Worm (Caenorhabditis elegans) whole organism, dauer: ENCODE results near the gene srsx-22.
"Not testable (repeated sequence)": the region's sequence is repeated elsewhere in the genome, so short reads cannot be mapped to it uniquely, and the experiment has no call there.

Experiments
- unc-62 ChIP-seq: sonication (generic microtip); optimal IDR thresholded peaks from 2 replicates; lab custom pipeline; 2017; ENCODE audit warnings: missing biosample characterization, missing genetic modification reagents, missing genetic modification characterization

The srsx-22 gene

DNA sequence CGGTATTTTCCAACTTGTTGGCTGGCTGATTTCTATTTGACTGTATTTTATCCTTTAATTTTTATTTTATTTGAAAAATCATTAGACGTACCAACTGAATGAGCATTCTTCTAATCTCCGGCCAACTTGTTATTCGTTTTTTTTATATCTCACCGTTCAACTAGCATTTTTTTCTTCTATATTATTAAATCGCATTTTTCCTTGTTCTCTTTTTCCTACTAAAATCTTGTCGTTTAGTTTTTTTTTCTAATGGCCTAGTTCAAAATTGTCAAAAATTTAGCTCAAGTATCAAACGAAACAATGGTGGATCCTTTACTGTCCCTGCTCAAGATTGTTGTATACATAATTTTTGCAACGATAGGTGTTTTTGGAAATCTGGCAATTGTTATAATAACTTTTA lies at the start of gene srsx-22:
Gene srsx-22, plus strand, starts transcription at position 301 of the 400 bp plus-strand sequence.
- TF ChIP-seq unc-62, result no peak

DNA sequence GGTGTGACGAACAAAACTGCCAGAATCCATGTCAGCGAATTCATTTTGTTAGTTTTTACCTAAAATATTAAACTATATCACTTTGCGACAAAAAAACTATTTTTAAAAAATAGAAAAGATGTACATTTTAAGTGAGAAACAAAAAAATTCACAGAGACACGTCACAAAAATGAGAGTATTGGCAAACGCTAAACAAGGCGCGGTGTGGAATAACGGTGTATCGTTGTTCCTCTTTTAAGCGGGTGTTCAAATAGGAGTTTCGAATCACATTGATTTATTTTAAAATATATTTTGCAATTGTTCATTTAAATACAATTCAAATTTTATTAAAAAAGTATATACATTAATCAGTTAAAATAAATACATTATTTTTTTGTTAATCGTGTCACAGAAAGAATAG lies 48.9 kb upstream of the srsx-22 start, which contains the start of gene sel-9:
Gene sel-9, minus strand, starts transcription at position 59 of the 400 bp plus-strand sequence.
- TF ChIP-seq unc-62, result no peak

DNA sequence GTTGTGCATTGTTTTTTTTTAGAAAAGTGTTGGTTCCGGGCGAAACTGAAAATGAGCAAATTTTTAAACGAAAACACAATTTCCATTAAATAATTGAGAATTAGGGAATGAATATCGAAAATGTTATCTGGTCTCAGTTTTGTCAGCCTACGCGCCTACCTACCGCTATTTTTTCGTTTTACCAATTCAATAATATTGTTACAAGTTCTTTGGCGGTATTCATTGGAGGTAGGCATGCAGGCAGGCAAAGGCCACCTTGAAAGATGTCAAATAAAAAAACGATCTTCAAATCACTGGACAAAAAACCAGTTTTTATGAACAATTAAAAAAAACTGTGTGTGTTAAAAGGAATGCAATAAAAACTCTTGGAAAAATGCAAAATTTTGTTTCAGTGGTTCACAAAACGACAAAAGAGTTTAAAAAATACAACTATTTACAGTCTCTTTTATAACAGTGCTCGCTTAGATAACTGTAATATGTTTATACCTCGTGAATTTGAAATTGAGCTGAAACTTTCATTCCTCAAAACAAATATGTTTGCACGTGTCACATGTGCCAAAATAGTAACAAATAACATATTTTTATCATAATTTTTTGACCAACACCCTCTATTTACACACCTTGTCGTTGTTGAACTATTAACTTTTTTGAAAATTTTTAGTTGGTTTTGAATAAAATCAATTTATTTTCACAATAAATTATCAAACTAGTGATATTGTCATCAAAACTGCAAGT lies 46.8 kb upstream of the srsx-22 start, which contains the start of gene W02D7.11:
Gene W02D7.11, minus strand, starts transcription at position 51 of the 735 bp plus-strand sequence.
- no peak for TF ChIP-seq unc-62

DNA sequence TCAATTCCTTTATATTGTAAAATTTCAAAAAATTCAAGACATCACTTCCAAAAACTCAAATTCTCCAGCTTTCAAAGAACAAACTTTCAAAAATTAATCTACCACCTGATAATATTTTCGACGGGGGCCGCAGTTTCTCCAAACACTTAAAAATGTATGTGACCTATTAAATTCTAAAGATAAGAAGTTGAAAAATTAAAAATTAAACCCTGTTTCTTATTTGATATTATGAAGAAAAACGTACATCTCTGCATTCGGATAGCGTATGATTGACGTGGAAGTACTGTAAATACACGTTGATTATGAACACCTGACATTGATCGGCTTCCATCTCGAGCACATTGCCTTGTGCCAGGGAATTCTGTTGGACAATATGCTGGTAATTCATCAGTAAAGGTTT lies 45.5 kb upstream of the srsx-22 start:
- no peak for TF ChIP-seq unc-62

DNA sequence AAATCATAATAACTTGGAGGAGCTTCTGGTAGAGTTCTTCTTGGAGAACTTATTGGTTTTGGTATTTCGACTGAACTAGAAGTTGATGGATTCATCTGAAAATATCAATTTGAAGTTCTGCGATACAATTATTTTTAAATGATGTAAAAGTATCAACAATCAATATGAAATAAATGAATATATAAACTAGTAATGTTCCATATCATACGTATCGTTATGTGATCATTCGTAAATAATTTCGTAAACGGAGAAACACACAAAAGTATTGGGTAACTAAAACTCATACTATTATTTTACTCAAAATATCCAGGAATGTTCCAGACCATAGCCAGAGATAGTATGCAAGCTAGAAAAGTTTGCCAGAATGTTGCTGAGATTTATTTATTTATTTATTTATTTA lies 45.1 kb upstream of the srsx-22 start, which contains the start of gene W02D7.8:
Gene W02D7.8, minus strand, starts transcription at position 101 of the 400 bp plus-strand sequence.
- no peak for TF ChIP-seq unc-62

DNA sequence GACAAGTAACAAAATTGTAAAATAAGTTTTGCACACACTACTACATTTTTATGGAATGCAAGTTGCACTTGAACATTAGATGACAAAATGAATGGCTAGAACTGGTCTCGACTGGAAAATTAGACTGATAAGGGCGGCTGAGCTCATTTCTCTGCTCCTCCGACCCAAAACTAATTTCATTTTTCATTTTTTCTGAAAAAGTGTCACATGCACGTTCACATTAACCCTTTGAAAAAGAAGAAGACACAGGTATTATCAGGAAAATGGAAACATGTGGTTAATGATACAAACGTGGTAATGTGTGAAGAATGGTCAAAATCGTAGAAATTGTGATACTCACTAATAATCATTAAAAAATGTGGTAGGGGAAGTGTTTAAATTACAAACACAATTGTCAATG lies 44.5 kb upstream of the srsx-22 start:
- no peak for TF ChIP-seq unc-62

DNA sequence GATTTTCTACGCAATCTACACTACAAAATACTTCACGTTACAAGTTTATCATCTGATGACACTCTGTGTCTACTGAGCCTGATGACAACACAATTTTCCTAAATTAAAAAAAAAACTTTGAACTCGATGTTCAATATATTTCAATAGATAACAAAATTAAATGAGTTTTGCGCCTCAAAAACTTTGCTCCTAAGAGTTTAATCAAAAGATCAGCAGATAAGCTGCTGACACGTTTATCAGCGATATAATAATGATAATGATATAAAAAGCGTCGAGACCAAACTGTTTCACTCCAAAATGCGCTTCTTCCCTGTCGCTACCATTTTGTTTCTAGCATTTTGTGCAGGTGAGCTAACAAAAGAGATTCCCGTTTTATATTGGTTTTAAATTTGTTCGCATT lies 43.8 kb upstream of the srsx-22 start, which contains the start of gene clec-218:
Gene clec-218, plus strand, starts transcription at position 262 of the 400 bp plus-strand sequence.
- no peak for TF ChIP-seq unc-62

DNA sequence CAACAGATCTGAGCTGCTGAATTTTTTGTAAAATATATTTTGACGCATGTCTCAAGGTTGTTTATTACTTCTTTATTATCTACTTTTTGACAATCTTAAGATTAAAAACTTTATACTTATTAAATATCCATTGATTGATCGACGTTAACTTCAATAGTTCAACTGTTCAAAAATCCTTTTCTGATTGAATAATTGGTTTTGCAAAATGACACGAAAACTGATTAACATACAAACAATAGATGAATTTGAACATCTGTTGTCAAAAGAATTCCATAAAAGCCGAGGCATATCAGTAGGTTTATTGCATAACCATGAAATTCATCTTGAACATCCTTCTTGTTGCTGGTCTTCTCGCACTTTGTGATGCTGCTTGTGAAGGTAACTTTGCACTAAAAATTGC lies 40.3 kb upstream of the srsx-22 start, which contains the start of gene W02D7.12:
Gene W02D7.12, plus strand, starts transcription at position 301 of the 400 bp plus-strand sequence.
- TF ChIP-seq unc-62, result no peak

DNA sequence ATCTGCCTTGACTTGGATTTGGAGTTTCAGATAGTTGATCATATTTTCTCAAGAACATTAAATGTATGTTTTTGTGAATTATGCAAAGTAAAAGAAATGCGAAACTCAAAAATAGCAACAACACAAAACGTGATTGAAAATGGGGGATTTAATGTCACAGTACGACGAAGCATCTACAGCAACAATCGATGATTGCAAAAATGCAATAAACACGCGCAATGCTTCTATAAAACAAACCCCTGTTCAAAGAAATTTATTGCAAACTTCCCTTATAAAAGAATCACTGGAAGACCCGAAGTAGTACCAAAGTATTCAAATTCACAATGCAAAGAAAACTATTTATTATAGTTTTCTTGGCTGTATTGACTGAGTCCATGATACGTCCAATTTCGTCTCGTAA lies 33.3 kb upstream of the srsx-22 start, which contains the start of gene clec-219:
Gene clec-219, plus strand, starts transcription at position 301 of the 400 bp plus-strand sequence.
- no peak for TF ChIP-seq unc-62

DNA sequence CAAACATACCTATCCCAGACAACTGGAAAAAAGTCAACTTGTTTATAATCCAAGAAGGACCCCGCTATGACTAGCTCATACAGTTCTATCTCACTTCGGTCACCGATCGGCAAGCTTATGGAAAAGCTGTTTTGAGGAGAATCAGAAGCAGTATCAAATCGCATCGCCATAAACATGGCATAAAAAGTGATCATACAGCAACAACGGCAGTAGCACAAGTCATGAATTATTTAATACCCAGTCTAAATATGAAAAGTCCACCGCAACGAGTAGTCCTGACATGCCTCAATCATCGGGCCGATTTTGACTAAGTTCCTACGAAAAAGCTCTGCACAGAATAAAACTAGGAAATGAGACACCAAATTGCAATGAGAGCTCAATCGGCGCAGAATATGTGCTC lies 27.9 kb upstream of the srsx-22 start:
- TF ChIP-seq unc-62, result no peak

DNA sequence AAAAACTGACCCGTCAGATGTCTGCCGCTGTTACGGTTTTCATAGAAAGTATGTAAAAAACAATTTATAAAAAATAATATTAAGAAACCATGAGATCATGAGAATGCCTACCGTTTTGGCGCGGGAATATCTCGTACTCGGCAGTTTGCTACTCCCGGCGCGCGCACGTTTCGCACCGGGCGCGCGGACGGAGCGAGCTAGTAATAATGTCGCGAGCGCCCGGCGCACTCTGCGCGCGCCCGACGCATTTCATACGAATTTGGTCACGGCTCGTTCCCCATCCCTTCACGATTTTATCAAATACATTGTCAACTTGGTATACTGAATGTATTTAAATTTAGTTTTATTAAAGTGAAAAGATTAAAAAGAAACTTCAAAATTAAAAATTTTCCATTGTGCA lies 25.6 kb upstream of the srsx-22 start:
- TF ChIP-seq unc-62, result no peak

DNA sequence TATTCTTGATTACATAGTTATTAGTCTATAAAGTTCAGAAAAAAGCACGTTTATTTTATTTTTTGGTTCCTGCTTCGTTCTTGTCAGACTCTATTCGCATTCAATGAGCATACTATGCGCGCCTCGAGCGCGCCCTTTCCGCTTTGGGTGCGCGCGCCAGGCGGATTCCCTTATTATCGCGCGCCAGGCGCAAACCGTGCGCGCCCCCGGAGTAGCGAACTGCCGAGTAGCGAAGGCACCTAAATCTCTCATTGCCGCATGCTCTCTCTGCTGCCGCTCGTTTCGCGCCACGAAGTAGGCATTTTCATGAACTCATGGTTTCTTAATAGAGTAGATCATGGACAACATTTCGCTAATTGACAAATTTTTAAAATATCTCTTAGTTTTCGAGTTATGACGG lies 24.4 kb upstream of the srsx-22 start:
- no peak for TF ChIP-seq unc-62

DNA sequence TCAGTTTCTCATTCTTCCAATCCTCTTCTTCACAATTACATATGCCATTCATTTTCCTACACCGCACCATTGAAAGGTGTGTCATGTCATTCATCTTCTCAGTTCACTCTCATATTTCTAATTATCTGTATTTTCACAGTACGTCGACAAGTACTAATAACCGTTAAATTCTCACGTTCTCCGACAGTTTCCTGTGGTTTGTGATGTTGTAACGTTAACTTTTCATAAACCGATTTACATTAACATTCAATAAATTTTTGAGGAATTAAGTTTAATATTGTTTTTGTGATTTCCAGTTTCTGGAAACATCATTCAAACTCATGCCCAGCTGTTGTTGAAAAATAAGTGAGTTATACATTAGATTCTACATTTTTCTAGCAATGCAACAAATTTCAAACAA lies 17.1 kb upstream of the srsx-22 start, which contains the start of gene tmd-2:
Gene tmd-2, plus strand, starts transcription at position 301 of the 400 bp plus-strand sequence.
- no peak for TF ChIP-seq unc-62

DNA sequence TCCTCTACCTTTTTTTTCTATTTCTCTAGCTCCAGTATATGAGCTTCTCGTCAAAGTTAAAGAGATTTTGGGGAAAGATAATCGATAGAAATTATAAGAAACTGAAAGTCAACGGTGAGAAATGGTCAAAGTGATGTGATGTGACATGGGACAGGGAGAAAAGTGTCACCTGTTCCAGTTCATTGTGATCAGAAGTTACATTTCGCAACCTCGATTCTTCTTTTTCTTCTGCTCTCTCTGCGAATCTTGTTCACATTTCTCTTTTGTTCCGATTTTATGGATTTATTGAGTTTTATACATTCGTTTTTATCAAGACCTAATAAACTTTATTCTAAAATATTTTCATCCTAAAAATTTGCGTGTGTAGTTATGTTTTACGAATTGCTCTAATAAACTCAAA lies 15.9 kb upstream of the srsx-22 start:
- TF ChIP-seq unc-62, result no peak

DNA sequence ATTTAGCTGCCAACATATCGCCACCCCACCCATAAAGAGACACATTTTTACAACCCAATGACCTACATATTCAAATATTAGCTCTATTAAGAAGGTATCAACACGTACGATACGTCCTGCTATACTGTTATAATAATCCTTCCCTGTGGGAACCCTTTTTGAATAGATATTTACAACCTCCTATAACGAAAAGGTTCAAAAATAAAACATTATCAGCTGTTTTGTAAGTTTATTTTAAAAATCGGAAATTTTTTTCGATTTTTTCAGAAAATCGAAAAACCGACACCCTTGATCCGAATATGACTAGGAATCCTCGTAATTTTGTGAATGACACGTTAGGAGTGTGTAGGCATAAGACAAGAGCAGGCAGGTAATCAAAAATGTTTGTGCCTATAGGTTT lies 10.5 kb upstream of the srsx-22 start, which contains the start of gene C08D8.7:
Gene C08D8.7, plus strand, starts transcription at position 301 of the 400 bp plus-strand sequence.
- not testable (repeated sequence) for TF ChIP-seq unc-62

DNA sequence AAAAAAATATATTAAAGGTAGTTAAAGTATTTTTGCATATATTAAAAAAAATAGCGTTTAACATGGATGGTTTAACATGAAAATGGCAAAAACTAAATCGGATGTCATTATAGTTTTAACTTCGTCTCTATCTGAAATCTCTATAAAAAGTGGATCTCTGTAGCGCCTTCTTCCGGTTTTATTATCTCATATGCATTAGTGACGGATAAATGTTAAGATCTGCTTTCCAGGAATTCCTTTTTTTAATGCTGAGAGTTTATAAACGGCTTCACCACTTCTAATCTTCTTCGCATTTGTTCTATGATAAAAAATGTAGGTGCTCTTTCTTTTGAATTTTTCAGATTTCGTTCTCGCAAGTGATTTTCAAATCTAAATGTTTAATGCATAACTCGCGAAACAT lies 9.1 kb upstream of the srsx-22 start:
- no peak for TF ChIP-seq unc-62

DNA sequence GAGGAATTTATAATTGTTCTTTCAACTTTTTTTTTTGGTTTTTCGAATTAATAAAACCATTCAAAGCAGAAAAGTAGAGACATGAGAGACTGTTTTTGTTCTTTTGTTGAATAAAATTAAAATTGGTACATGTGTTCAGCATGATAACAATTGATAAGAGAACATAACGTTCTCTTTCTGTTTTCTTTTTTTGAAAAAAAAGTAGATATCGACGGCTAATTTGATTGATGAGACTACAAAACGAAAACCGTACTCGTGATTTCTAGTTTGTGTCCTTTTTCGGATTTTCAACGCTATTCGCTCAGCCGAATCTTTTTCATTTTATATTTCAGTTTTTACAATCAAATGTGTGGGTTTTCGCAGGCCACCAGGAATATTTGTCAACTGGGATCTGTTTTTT lies 6.0 kb upstream of the srsx-22 start, which contains the start of gene C08D8.1:
Gene C08D8.1, plus strand, starts transcription at position 324 of the 400 bp plus-strand sequence.
- TF ChIP-seq unc-62, result no peak

DNA sequence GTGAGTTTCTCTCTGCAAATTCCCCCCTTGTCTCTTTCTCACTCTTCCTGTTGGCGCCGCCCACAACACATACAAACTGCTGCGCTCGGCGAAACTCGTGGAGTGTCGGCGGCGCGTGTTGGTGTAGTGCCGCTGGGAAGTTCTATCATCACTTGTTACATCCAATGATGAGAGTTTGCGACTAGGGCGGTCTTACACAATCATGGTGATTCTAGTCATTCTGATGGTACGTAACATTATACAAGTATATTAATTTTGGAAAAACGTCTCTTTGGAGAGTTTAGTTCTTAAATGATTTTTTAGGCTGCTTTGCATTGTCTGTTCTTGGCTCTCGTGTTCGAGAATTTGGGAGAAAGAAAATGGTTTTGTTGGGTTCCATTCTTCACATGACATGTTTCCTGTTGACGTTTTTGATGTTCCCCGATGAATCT lies 2.5 kb upstream of the srsx-22 start:
- TF ChIP-seq unc-62, result no peak
